Worm (Caenorhabditis elegans): Measurements from ENCODE around the gene scc-2.

The scc-2 gene

DNA sequence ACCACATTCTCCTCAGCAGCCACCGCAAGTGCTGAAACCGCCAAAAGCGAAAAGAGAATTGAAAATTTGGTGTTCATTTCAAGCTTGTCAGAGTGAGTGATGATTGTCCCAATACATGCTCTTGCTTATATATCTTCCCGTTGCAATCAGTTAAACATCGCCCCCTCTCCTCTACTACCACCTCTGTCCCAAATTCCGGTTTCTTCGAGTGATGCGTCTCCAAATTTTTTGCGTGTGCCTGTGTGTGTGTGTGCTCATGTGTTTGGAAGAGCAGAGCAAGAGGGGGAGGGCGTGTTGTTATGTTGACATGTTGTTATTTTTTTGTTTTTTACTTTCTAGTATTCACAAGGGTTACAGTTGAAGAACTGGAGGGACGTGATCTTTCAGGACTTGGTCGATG is 69.0 kb downstream of the scc-2 start, which contains the start of gene abu-11:
Gene abu-11 (minus strand): TSS at position 101 of the 400 bp plus-strand sequence.
- no peak for TF ChIP-seq ceh-34 (tag; optimal IDR thresholded peaks at IDR 0.05)
- TF ChIP-seq eyg-1 (tag; optimal IDR thresholded peaks at IDR 0.05): no peak

DNA sequence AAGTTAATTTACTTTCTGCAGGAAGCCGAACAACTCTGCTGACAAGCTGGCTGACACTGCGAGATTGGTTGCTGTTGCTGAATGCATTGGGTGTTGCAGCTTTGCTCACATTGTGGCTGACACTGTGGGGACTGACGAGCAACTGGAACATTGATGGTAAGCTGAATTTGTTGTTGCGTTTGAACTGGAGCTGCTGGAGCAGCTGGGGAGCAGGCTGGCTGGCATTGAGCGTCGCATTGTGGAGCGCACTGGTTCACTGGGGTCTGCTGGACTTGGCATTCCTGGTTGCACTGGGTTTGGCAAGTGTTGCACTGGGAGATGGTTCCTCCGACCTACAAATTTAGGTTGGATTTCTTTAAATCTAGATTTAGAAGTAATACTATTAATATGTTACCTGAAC is 70.9 kb downstream of the scc-2 start:
- no peak for TF ChIP-seq ets-4 (tag; optimal IDR thresholded peaks at IDR 0.05)
- no peak for TF ChIP-seq hlh-15 (tag; optimal IDR thresholded peaks at IDR 0.05)
- no peak for TF ChIP-seq pros-1 (tag; optimal IDR thresholded peaks at IDR 0.05)
- TF ChIP-seq ceh-2 (tag; optimal IDR thresholded peaks at IDR 0.05): no peak
- no peak for TF ChIP-seq syd-9 (tag; optimal IDR thresholded peaks at IDR 0.05)
- no peak for TF ChIP-seq fkh-10 (GFP tag; optimal IDR thresholded peaks at IDR 0.05)
- no peak for TF ChIP-seq lim-6 (tag; optimal IDR thresholded peaks at IDR 0.05)
- TF ChIP-seq ceh-18 (tag; optimal IDR thresholded peaks at IDR 0.05): no peak
- TF ChIP-seq hlh-6 (tag; optimal IDR thresholded peaks at IDR 0.05): no peak
- TF ChIP-seq ref-2 (tag; optimal IDR thresholded peaks at IDR 0.05): no peak
- TF ChIP-seq ceh-19 (GFP tag; optimal IDR thresholded peaks at IDR 0.05): no peak
- TF ChIP-seq F13H6.1 (tag; optimal IDR thresholded peaks at IDR 0.05): no peak
- TF ChIP-seq ama-1 (optimal IDR thresholded peaks at IDR 0.05): no peak
- no peak for TF ChIP-seq hlh-13 (GFP tag; optimal IDR thresholded peaks at IDR 0.05)
- TF ChIP-seq sox-2 (GFP tag; IDR thresholded peaks at IDR 0.05): no peak
- TF ChIP-seq Y22D7AL.16 (tag; optimal IDR thresholded peaks at IDR 0.05): no peak
